Worm (Caenorhabditis elegans) whole organism, mixed stage, embryonic: ENCODE results near the gene ddn-1.

Source experiments
- M03D4.4 ChIP-seq: sonication (generic microtip); optimal IDR thresholded peaks from 2 replicates; lab custom pipeline; 2017; ENCODE audit warnings: mild to moderate bottlenecking, missing genetic modification characterization, missing compliant biosample characterization
- ceh-83 ChIP-seq: fragments of 200-800 bp; sonication (Bioruptor generic); optimal IDR thresholded peaks from 2 replicates; lab custom pipeline; 2018; ENCODE audit warnings: mild to moderate bottlenecking, missing genetic modification characterization, missing compliant biosample characterization
- elt-3 ChIP-seq: fragments of 150-350 bp; optimal IDR thresholded peaks from 2 replicates; lab custom pipeline; 2014; ENCODE audit warnings: missing biosample characterization, missing genetic modification characterization
- mab-5 ChIP-seq: fragments of 150-350 bp; optimal IDR thresholded peaks from 2 replicates; lab custom pipeline; 2014; ENCODE audit warnings: missing biosample characterization, missing genetic modification characterization
- unc-62 ChIP-seq: fragments of 150-350 bp; optimal IDR thresholded peaks from 2 replicates; lab custom pipeline; 2014; ENCODE audit warnings: missing biosample characterization, missing genetic modification reagents, missing genetic modification characterization

DNA sequence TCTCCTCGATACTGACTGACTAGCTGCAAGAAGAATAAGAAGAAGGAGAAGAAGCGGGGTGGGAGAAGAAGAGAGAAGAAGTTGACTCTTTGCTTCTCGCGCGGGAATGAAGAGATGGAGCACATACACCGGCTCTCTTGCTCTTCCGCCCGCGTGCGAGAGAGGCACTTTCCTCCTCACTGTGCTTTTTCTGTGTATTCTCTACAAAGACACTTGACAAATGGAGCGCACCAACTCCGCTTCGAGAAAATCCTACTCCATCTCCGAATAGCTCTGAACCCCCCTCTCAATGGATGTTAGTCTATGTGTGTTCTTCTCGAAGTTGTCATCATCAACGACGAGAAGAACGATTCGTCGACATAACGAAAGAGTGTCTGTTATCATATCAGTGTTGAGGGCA lies 24.2 kb upstream of the ddn-1 start:
- TF ChIP-seq ceh-83 (no peak), M03D4.4 (tag; lab: Kevin White, UChicago) (no peak), unc-62 (GFP tag; lab: Kevin White, UChicago) (no peak), mab-5 (tag; lab: Kevin White, UChicago) (no peak), elt-3 (no peak)
